Fruit fly (Drosophila melanogaster) whole organism, adult: ENCODE measurements around the gene CG42654.

Experiments
- CG11617 ChIP-seq: fragments of 200-800 bp; sonication (Bioruptor generic); optimal IDR thresholded peaks from 2 replicates; lab custom pipeline; 2017; ENCODE audit warnings: mild to moderate bottlenecking, missing biosample characterization, missing genetic modification reagents, missing genetic modification characterization
- CG12768 ChIP-seq: fragments of 200-800 bp; sonication (Bioruptor generic); optimal IDR thresholded peaks from 2 replicates; lab custom pipeline; 2017; ENCODE audit warnings: missing biosample characterization, missing genetic modification characterization, mild to moderate bottlenecking, moderate library complexity, missing genetic modification reagents
- CG14711 ChIP-seq: fragments of 200-800 bp; sonication (Bioruptor generic); optimal IDR thresholded peaks from 2 replicates; lab custom pipeline; 2018; ENCODE audit warnings: missing biosample characterization, mild to moderate bottlenecking, missing genetic modification characterization, moderate library complexity
- CG1620 ChIP-seq: fragments of 200-800 bp; sonication (Bioruptor generic); optimal IDR thresholded peaks from 2 replicates; lab custom pipeline; 2016; ENCODE audit warnings: missing biosample characterization, missing genetic modification characterization
- CG33017 ChIP-seq: fragments of 200-800 bp; sonication (Bioruptor generic); optimal IDR thresholded peaks from 2 replicates; lab custom pipeline; 2018; ENCODE audit warnings: missing biosample characterization, mild to moderate bottlenecking, missing genetic modification characterization, moderate library complexity
- CG5204 ChIP-seq: fragments of 200-800 bp; sonication (Bioruptor generic); optimal IDR thresholded peaks from 2 replicates; lab custom pipeline; 2016; ENCODE audit warnings: missing biosample characterization, missing genetic modification characterization
- CG7045 ChIP-seq: fragments of 200-800 bp; sonication (Bioruptor generic); optimal IDR thresholded peaks from 2 replicates; lab custom pipeline; 2017; ENCODE audit warnings: missing biosample characterization, mild to moderate bottlenecking, missing genetic modification characterization
- CG7101 ChIP-seq: fragments of 200-800 bp; sonication (Bioruptor generic); optimal IDR thresholded peaks from 2 replicates; lab custom pipeline; 2018; ENCODE audit warnings: missing biosample characterization, mild to moderate bottlenecking, missing genetic modification characterization, moderate library complexity
- Clk ChIP-seq: fragments of 200-800 bp; sonication (Bioruptor generic); optimal IDR thresholded peaks from 2 replicates; lab custom pipeline; 2017; ENCODE audit warnings: missing biosample characterization, missing genetic modification characterization
- Crg-1 ChIP-seq: fragments of 200-800 bp; sonication (Bioruptor generic); optimal IDR thresholded peaks from 2 replicates; lab custom pipeline; 2016; ENCODE audit warnings: missing biosample characterization, missing genetic modification characterization
- Hr96 ChIP-seq: fragments of 200-800 bp; sonication (Bioruptor generic); optimal IDR thresholded peaks from 2 replicates; lab custom pipeline; 2016; ENCODE audit warnings: missing biosample characterization, missing genetic modification characterization
- Mnt ChIP-seq: fragments of 200-800 bp; sonication (Bioruptor generic); optimal IDR thresholded peaks from 2 replicates; lab custom pipeline; 2016; ENCODE audit warnings: missing biosample characterization, mild to moderate bottlenecking, missing genetic modification characterization
- bab1 ChIP-seq: fragments of 200-800 bp; sonication (Bioruptor generic); optimal IDR thresholded peaks from 3 replicates; lab custom pipeline; 2019; ENCODE audit warnings: missing biosample characterization, mild to moderate bottlenecking, missing genetic modification characterization, moderate library complexity
- cic ChIP-seq: fragments of 200-800 bp; sonication (Bioruptor generic); optimal IDR thresholded peaks from 2 replicates; lab custom pipeline; 2017; ENCODE audit warnings: missing biosample characterization, mild to moderate bottlenecking, missing genetic modification characterization, moderate library complexity
- cnc ChIP-seq, 2 experiments: fragments of >200 bp; optimal IDR thresholded peaks; 2 replicates each; lab custom pipeline; 2017
- kay ChIP-seq: fragments of 200-800 bp; sonication (Bioruptor generic); peaks from one replicate; lab custom pipeline; 2016; ENCODE audit warnings: missing biosample characterization, missing genetic modification characterization, borderline replicate concordance
- ovo ChIP-seq: fragments of 200-800 bp; sonication (Bioruptor generic); optimal IDR thresholded peaks from 2 replicates; lab custom pipeline; 2016; ENCODE audit warnings: missing biosample characterization, missing genetic modification characterization
- pad ChIP-seq: fragments of 200-800 bp; sonication (Bioruptor generic); optimal IDR thresholded peaks from 3 replicates; lab custom pipeline; 2017; ENCODE audit warnings: missing biosample characterization, missing genetic modification characterization, mild to moderate bottlenecking, moderate library complexity, missing genetic modification reagents
- tj ChIP-seq: fragments of 200-800 bp; sonication (Bioruptor generic); optimal IDR thresholded peaks from 3 replicates; lab custom pipeline; 2017; ENCODE audit warnings: missing biosample characterization, mild to moderate bottlenecking, missing genetic modification characterization, moderate library complexity
- toe ChIP-seq: fragments of 200-800 bp; sonication (Bioruptor generic); optimal IDR thresholded peaks from 2 replicates; lab custom pipeline; 2016; ENCODE audit warnings: missing biosample characterization, missing genetic modification characterization

The CG42654 gene

DNA sequence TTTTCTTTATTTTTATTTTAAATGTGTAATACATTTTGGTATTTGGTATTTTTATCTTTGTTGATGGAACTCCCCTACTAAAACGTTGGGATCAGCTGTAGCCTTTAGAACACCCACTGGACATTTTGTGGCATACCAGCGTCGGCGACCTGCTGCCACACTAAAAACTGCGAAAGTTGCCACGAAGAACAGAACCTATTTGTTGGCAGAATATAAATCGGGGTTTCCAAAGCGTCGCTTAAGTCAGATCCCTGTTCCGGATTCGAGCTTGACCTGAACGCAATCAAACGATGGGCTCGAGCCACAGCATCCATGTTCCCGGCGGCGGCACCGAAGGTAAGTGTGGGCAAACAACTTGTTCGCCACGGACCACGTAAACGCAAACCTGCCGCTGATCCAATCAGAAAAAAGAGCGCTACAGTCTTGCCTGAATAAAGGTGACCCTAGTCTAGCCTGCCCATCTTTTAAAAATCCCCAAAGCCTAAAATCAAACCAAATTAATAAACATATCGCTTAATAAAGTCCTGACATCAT is 29.5 kb downstream of the CG42654 start, which contains the start of gene Grasp65:
TSS of gene Grasp65 (plus strand) at position 173 of the 534 bp plus-strand sequence.
- TF ChIP-seq CG7101 (tag; lab: Kevin White, UChicago) (peak; percentile 31), tj (GFP tag; lab: Kevin White, UChicago) (peak; percentile 22), bab1 (GFP tag; lab: Kevin White, UChicago) (peak; percentile 67), Clk (GFP tag; lab: Kevin White, UChicago) (no peak), CG7045 (GFP tag; lab: Kevin White, UChicago) (peak; percentile 4), Hr96 (GFP tag; lab: Kevin White, UChicago) (no peak), cic (peak; percentile 27), CG33017 (peak; percentile 13), CG11617 (GFP tag; lab: Kevin White, UChicago) (peak; percentile 17)

DNA sequence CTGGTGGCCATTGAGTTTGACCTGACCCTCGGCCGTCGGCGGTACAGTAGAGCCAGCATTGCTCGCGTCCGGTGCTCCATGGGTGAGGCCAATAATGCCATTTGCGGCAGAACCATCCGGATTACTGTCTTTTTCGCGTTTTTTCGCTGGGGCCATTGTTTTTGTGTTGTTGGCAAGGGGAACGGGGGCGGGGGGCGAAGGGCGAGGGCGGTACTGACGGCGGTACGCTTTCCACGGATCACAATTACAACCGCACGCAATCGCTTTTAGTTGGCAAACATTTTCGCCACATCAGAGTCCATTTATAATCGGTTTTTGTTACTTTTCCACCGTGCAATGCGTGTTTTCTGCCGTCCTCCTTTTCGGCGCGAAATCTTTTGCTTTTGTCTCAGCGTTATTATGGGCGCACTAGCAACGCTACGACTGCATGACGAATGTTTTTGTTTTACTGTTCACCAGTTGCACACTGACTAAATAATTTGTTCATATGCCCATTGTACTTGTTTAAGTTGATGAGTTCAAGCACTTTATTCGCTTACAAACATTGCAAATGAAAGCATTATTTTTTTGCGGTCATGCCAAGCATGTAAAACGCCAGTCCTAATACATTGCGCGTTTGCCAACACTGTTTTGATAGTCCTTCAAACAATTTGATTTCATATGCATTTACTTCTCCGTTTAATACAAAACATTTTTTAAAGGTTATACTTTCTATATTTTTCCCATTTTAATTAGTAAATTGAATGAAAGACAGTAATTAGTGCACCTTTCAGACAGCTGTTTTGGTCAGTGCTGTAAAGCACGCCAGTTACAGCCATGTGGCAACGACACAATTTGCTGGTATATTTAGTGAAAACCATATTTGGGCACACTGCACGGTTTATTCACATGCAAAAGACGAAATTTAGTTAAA is 31.2 kb downstream of the CG42654 start, which contains the start of gene Pfdn6:
TSS of gene Pfdn6 (plus strand) at position 839 of the 913 bp plus-strand sequence.
- TF ChIP-seq CG1620 (peak; percentile 77), ovo (peak; percentile 65), CG5204 (GFP tag; lab: Kevin White, UChicago) (no peak), kay (GFP tag; lab: Kevin White, UChicago) (no peak), Mnt (GFP tag; lab: Kevin White, UChicago) (peak; percentile 88), CG14711 (tag; lab: Kevin White, UChicago) (peak; percentile 67), CG7101 (tag; lab: Kevin White, UChicago) (peak; percentile 70), tj (GFP tag; lab: Kevin White, UChicago) (peak; percentile 80), CG12768 (GFP tag; lab: Kevin White, UChicago) (peak; percentile 69), CG7045 (GFP tag; lab: Kevin White, UChicago) (peak; percentile 79), Hr96 (GFP tag; lab: Kevin White, UChicago) (no peak), CG33017 (peak; percentile 64), CG11617 (GFP tag; lab: Kevin White, UChicago) (peak; percentile 94), cic (peak; percentile 43), cnc (optimal IDR thresholded peaks at IDR 0.05; lab: Kevin White, UChicago) (no peak), Clk (GFP tag; lab: Kevin White, UChicago) (peak; percentile 76), pad (GFP tag; lab: Kevin White, UChicago) (peak; percentile 78), Crg-1 (GFP tag; lab: Kevin White, UChicago) (peak; percentile 85), bab1 (GFP tag; lab: Kevin White, UChicago) (peak; percentile 97), toe (GFP tag; lab: Kevin White, UChicago) (peak; percentile 61)

DNA sequence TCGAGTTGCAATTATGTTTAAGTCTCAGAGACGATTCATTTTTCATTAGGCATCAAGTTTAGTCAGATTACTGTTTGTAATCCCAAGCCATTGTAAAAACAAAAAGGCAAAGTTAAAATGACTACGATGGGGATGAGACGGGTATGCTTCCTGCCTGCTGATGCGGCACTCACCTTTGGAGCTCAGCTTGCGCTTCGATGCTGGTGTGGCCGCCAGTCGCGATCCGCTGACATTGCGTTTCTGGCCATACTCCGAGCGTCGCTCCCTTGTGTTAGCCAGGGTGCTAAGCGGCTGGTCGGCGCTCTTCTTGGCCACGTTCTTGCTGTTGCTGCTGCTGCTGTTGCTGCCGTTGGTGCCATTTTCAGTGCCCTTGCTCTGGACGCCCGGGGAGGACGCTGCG is 34.3 kb downstream of the CG42654 start:
- TF ChIP-seq tj (GFP tag; lab: Kevin White, UChicago) (peak; percentile 91), Clk (GFP tag; lab: Kevin White, UChicago) (no peak), toe (GFP tag; lab: Kevin White, UChicago) (no peak)

DNA sequence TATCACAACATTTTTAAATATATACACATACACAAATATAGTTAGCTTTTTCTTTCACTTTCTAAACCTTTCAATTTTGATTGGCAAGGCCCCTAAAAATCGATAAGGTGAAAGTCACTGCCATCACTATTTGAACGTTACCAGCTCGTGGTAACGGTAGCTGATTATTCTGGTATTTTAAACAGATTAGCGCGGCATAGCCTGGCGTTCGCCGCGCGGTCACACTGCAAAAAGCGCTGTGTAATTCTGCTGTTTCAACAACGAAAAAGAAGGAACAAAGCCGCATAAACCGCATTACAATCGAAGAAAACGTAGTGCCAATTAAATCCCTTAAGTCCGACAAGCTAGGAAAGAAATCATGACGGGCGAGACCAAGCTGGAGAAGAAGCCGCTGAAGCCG is 39.5 kb downstream of the CG42654 start, which contains the start of gene Rpn1:
TSS of gene Rpn1 (plus strand) at position 219 of the 400 bp plus-strand sequence.
- TF ChIP-seq pad (GFP tag; lab: Kevin White, UChicago) (no peak), CG7045 (GFP tag; lab: Kevin White, UChicago) (no peak), CG11617 (GFP tag; lab: Kevin White, UChicago) (no peak), cic (no peak), CG1620 (peak; percentile 63), Clk (GFP tag; lab: Kevin White, UChicago) (no peak), cnc (optimal IDR thresholded peaks at IDR 0.05; lab: Kevin White, UChicago) (peak in 1 of 2 experiments; percentile 70), tj (GFP tag; lab: Kevin White, UChicago) (no peak), ovo (peak; percentile 33), kay (GFP tag; lab: Kevin White, UChicago) (no peak), CG5204 (GFP tag; lab: Kevin White, UChicago) (no peak), toe (GFP tag; lab: Kevin White, UChicago) (no peak), Crg-1 (GFP tag; lab: Kevin White, UChicago) (no peak), Hr96 (GFP tag; lab: Kevin White, UChicago) (no peak), CG14711 (tag; lab: Kevin White, UChicago) (peak; percentile 12), CG12768 (GFP tag; lab: Kevin White, UChicago) (no peak), bab1 (GFP tag; lab: Kevin White, UChicago) (peak; percentile 55), Mnt (GFP tag; lab: Kevin White, UChicago) (peak; percentile 64), CG33017 (no peak), CG7101 (tag; lab: Kevin White, UChicago) (no peak)

DNA sequence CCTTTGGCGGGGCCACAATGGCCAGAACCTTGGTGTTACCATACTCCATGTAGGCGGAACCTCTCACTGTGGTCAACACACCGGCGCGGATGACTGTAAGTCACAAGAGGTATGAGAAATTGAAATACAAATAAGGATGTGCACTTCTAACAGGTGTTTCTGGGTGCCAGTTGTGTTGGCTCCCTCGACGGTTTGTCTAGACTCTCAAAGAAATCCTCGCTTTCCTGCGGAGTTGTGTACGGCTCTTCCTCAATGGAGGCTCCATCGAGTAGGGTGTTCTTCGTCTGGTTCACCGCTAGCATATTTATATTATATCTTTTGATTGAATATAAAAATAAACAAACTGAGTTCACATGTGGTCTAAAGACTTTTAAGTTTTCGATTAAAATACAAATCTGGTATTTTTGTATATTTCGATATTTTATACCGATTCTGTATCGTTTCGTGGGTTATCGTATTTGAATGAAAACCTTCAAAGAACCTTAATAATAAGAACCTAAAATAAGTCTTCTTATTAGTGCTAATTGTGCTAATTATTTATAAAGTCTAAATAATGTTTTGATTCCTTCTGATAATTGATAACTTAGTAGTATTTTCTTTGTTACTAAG is 40.9 kb downstream of the CG42654 start, which contains the start of gene Mtr3:
TSS of gene Mtr3 (minus strand) at position 388 of the 609 bp plus-strand sequence.
- TF ChIP-seq CG5204 (GFP tag; lab: Kevin White, UChicago) (no peak), bab1 (GFP tag; lab: Kevin White, UChicago) (peak; percentile 18), Clk (GFP tag; lab: Kevin White, UChicago) (no peak)
